Worm (Caenorhabditis elegans) whole organism, L1 larva: ENCODE measurements around the gene zig-11.

Source experiments
- C04F5.9 ChIP-seq: sonication (generic microtip); optimal IDR thresholded peaks from 2 replicates; lab custom pipeline; 2016; ENCODE audit warnings: missing genetic modification characterization, missing compliant biosample characterization
- C34B4.2 ChIP-seq: sonication (generic microtip); optimal IDR thresholded peaks from 2 replicates; lab custom pipeline; 2017; ENCODE audit warnings: mild to moderate bottlenecking, missing genetic modification characterization, missing compliant biosample characterization
- F16B12.6 ChIP-seq: fragments of 150-350 bp; optimal IDR thresholded peaks from 2 replicates; lab custom pipeline; 2014; ENCODE audit warnings: missing biosample characterization, missing genetic modification characterization
- alr-1 ChIP-seq: fragments of 200-800 bp; sonication (Bioruptor generic); optimal IDR thresholded peaks from 2 replicates; lab custom pipeline; 2018; ENCODE audit warnings: borderline replicate concordance, mild to moderate bottlenecking, missing genetic modification characterization, missing compliant biosample characterization
- aly-2 ChIP-seq: fragments of 150-350 bp; optimal IDR thresholded peaks from 2 replicates; lab custom pipeline; 2014; ENCODE audit warnings: missing biosample characterization, missing genetic modification characterization
- ama-1 ChIP-seq: fragments of 150-350 bp; optimal IDR thresholded peaks from 2 replicates; lab custom pipeline; 2014
- ceh-88 ChIP-seq: fragments of 200-800 bp; sonication (Bioruptor generic); IDR thresholded peaks from 2 replicates; pipeline ENCODE4 v1.3.6; 2022; ENCODE audit warnings: missing genetic modification characterization, missing compliant biosample characterization
- ceh-90 ChIP-seq: sonication (generic microtip); optimal IDR thresholded peaks from 2 replicates; lab custom pipeline; 2016; ENCODE audit warnings: missing genetic modification characterization, missing compliant biosample characterization
- dpl-1 ChIP-seq, 3 experiments: fragments of 150-350 bp in 2 of 3; sonication (generic microtip) in 1 of 3; optimal IDR thresholded peaks; 2 replicates each; lab custom pipeline; 2014 to 2017; ENCODE audit warnings: missing biosample characterization in 3 of 3, missing genetic modification characterization in 3 of 3, missing genetic modification reagents in 3 of 3
- efl-1 ChIP-seq, 4 experiments: fragments of 150-350 bp; optimal IDR thresholded peaks in 3 of 4; peaks in 1 of 4; 1 replicate in 1 of 4; 2 replicates in 3 of 4; lab custom pipeline; 2014; ENCODE audit warnings: missing biosample characterization in 2 of 4, missing genetic modification characterization in 2 of 4, missing genetic modification reagents in 2 of 4
- efl-3 ChIP-seq: fragments of 200-800 bp; sonication (Bioruptor generic); optimal IDR thresholded peaks from 2 replicates; lab custom pipeline; 2018; ENCODE audit warnings: mild to moderate bottlenecking, missing genetic modification characterization, missing compliant biosample characterization
- egl-13 ChIP-seq: sonication (generic microtip); optimal IDR thresholded peaks from 2 replicates; lab custom pipeline; 2016; ENCODE audit warnings: missing genotype, missing genetic modification reagents, missing genetic modification characterization, missing compliant biosample characterization
- egl-27 ChIP-seq, 2 experiments: fragments of 150-350 bp in 1 of 2; sonication (generic microtip); optimal IDR thresholded peaks; 3 replicates each; lab custom pipeline; 2017 to 2018; ENCODE audit warnings: missing biosample characterization in 2 of 2, missing genetic modification characterization in 2 of 2, missing genetic modification reagents in 2 of 2
- elt-2 ChIP-seq: sonication (generic microtip); optimal IDR thresholded peaks from 2 replicates; lab custom pipeline; 2016; ENCODE audit warnings: missing genetic modification characterization, mild to moderate bottlenecking, inconsistent platforms, missing compliant biosample characterization, missing genetic modification reagents
- elt-3 ChIP-seq, 6 experiments: fragments of 150-350 bp in 1 of 6; sonication (generic microtip); optimal IDR thresholded peaks; 2 replicates each; lab custom pipeline; 2017 to 2018; ENCODE audit warnings: missing biosample characterization in 6 of 6, missing genetic modification characterization in 6 of 6, inconsistent platforms in 1 of 6
- fkh-4 ChIP-seq: sonication (generic microtip); optimal IDR thresholded peaks from 2 replicates; lab custom pipeline; 2016; ENCODE audit warnings: missing compliant biosample characterization, missing genetic modification characterization, borderline replicate concordance
- fkh-8 ChIP-seq: sonication (generic microtip); optimal IDR thresholded peaks from 2 replicates; lab custom pipeline; 2016; ENCODE audit warnings: mild to moderate bottlenecking, missing genetic modification characterization, missing compliant biosample characterization
- grh-1 ChIP-seq: fragments of 200-800 bp; sonication (Bioruptor generic); IDR thresholded peaks from 2 replicates; pipeline ENCODE4 v1.3.6; 2022; ENCODE audit warnings: missing genetic modification reagents, missing genetic modification characterization, missing compliant biosample characterization
- hlh-17 ChIP-seq: fragments of 200-800 bp; sonication (Bioruptor generic); optimal IDR thresholded peaks from 2 replicates; lab custom pipeline; 2018; ENCODE audit warnings: missing genetic modification characterization, mild to moderate bottlenecking, missing compliant biosample characterization, moderate library complexity, borderline replicate concordance
- hlh-4 ChIP-seq: sonication (generic microtip); optimal IDR thresholded peaks from 2 replicates; lab custom pipeline; 2016; ENCODE audit warnings: mild to moderate bottlenecking, missing genetic modification characterization, missing compliant biosample characterization
- hpl-2 ChIP-seq: fragments of 150-350 bp; optimal IDR thresholded peaks from 2 replicates; lab custom pipeline; 2014; ENCODE audit warnings: missing biosample characterization, missing genetic modification reagents, missing genetic modification characterization
- isw-1 ChIP-seq: fragments of 200-800 bp; sonication (Bioruptor generic); IDR thresholded peaks from 2 replicates; pipeline ENCODE4 v1.3.6; 2022; ENCODE audit warnings: missing genetic modification characterization, missing compliant biosample characterization
- jun-1 ChIP-seq: fragments of 150-350 bp; optimal IDR thresholded peaks from 2 replicates; lab custom pipeline; 2014; ENCODE audit warnings: missing biosample characterization, missing genetic modification reagents, missing genetic modification characterization
- lin-13 ChIP-seq: fragments of 150-350 bp; optimal IDR thresholded peaks from 2 replicates; lab custom pipeline; 2014; ENCODE audit warnings: missing biosample characterization, missing genetic modification reagents, missing genetic modification characterization
- lin-14 ChIP-seq: fragments of 200-800 bp; sonication (Bioruptor generic); optimal IDR thresholded peaks from 2 replicates; lab custom pipeline; 2018; ENCODE audit warnings: mild to moderate bottlenecking, missing genetic modification characterization, moderate library complexity, missing compliant biosample characterization
- lsy-2 ChIP-seq, 2 experiments: fragments of 150-350 bp; optimal IDR thresholded peaks; 2 replicates each; lab custom pipeline; 2014; ENCODE audit warnings: missing biosample characterization in 2 of 2, missing genetic modification characterization in 2 of 2
- mab-9 ChIP-seq: fragments of 200-800 bp; sonication (Bioruptor generic); IDR thresholded peaks from 2 replicates; pipeline ENCODE4 v1.3.6; 2022; ENCODE audit warnings: missing genetic modification reagents, missing genetic modification characterization, missing compliant biosample characterization
- nhr-19 ChIP-seq: fragments of 200-800 bp; sonication (Bioruptor generic); conservative IDR thresholded peaks from 2 replicates; pipeline ENCODE4 v1.3.6; 2022; ENCODE audit warnings: missing genetic modification characterization, missing compliant biosample characterization
- nhr-237 ChIP-seq: fragments of 150-350 bp; optimal IDR thresholded peaks from 2 replicates; lab custom pipeline; 2014; ENCODE audit warnings: missing biosample characterization, missing genetic modification characterization
- nhr-28 ChIP-seq: fragments of 150-350 bp; optimal IDR thresholded peaks from 2 replicates; lab custom pipeline; 2014; ENCODE audit warnings: missing biosample characterization, missing genetic modification characterization
- nhr-47 ChIP-seq: sonication (generic microtip); optimal IDR thresholded peaks from 2 replicates; lab custom pipeline; 2016; ENCODE audit warnings: mild to moderate bottlenecking, missing genetic modification characterization, moderate library complexity, missing compliant biosample characterization
- nhr-71 ChIP-seq: sonication (generic microtip); optimal IDR thresholded peaks from 2 replicates; lab custom pipeline; 2016; ENCODE audit warnings: mild to moderate bottlenecking, missing genetic modification characterization, moderate library complexity, missing compliant biosample characterization
- nhr-76 ChIP-seq: sonication (generic microtip); optimal IDR thresholded peaks from 2 replicates; lab custom pipeline; 2017; ENCODE audit warnings: missing biosample characterization, missing genetic modification characterization
- nhr-77 ChIP-seq: fragments of 150-350 bp; optimal IDR thresholded peaks from 2 replicates; lab custom pipeline; 2014; ENCODE audit warnings: missing biosample characterization, missing genetic modification characterization
- nhr-84 ChIP-seq: sonication (generic microtip); optimal IDR thresholded peaks from 2 replicates; lab custom pipeline; 2017; ENCODE audit warnings: missing biosample characterization, missing genetic modification characterization
- nhr-85 ChIP-seq: sonication (generic microtip); peaks from one replicate; lab custom pipeline; 2016; ENCODE audit warnings: missing genetic modification characterization, inconsistent platforms, missing compliant biosample characterization
- pag-3 ChIP-seq: sonication (generic microtip); optimal IDR thresholded peaks from 2 replicates; lab custom pipeline; 2017; ENCODE audit warnings: missing genetic modification characterization, mild to moderate bottlenecking, missing compliant biosample characterization, antibody characterized with exemption, borderline replicate concordance; ENCODE audit not compliant: insufficient read depth
- pax-3 ChIP-seq: fragments of 200-800 bp; sonication (Bioruptor generic); optimal IDR thresholded peaks from 2 replicates; lab custom pipeline; 2018; ENCODE audit warnings: mild to moderate bottlenecking, missing genetic modification characterization, moderate library complexity, missing compliant biosample characterization
- pqm-1 ChIP-seq: sonication (generic microtip); optimal IDR thresholded peaks from 3 replicates; lab custom pipeline; 2017; ENCODE audit warnings: missing biosample characterization, missing genetic modification characterization
- rnt-1 ChIP-seq: sonication (generic microtip); optimal IDR thresholded peaks from 2 replicates; lab custom pipeline; 2016; ENCODE audit warnings: mild to moderate bottlenecking, missing genetic modification characterization, moderate library complexity, missing compliant biosample characterization
- snpc-4 ChIP-seq: fragments of 150-350 bp; optimal IDR thresholded peaks from 2 replicates; lab custom pipeline; 2014; ENCODE audit warnings: missing biosample characterization, missing genetic modification characterization
- sptf-1 ChIP-seq: fragments of 150-350 bp; optimal IDR thresholded peaks from 2 replicates; lab custom pipeline; 2014; ENCODE audit warnings: missing biosample characterization, missing genetic modification characterization
- sup-37 ChIP-seq: fragments of 200-800 bp; sonication (Bioruptor generic); optimal IDR thresholded peaks from 2 replicates; lab custom pipeline; 2018; ENCODE audit warnings: mild to moderate bottlenecking, missing genetic modification characterization, missing compliant biosample characterization
- tbx-2 ChIP-seq: sonication (generic microtip); optimal IDR thresholded peaks from 2 replicates; lab custom pipeline; 2016; ENCODE audit warnings: missing genetic modification characterization, missing compliant biosample characterization
- tlp-1 ChIP-seq: fragments of 150-350 bp; optimal IDR thresholded peaks from 2 replicates; lab custom pipeline; 2014; ENCODE audit warnings: missing biosample characterization, missing genetic modification characterization
- unc-62 ChIP-seq: fragments of 150-350 bp; optimal IDR thresholded peaks from 2 replicates; lab custom pipeline; 2014; ENCODE audit warnings: missing biosample characterization, missing genetic modification reagents, missing genetic modification characterization
- unc-86 ChIP-seq: sonication (generic microtip); optimal IDR thresholded peaks from 2 replicates; lab custom pipeline; 2016; ENCODE audit warnings: missing genetic modification characterization, missing compliant biosample characterization
- xbp-1 ChIP-seq: sonication (generic microtip); optimal IDR thresholded peaks from 2 replicates; lab custom pipeline; 2016; ENCODE audit warnings: missing genetic modification characterization, missing compliant biosample characterization
- zip-4 ChIP-seq: fragments of 200-800 bp; sonication (Bioruptor generic); optimal IDR thresholded peaks from 2 replicates; lab custom pipeline; 2018; ENCODE audit warnings: mild to moderate bottlenecking, missing genetic modification characterization, moderate library complexity, missing compliant biosample characterization
- ztf-11 ChIP-seq, 2 experiments: sonication (generic microtip); optimal IDR thresholded peaks; 2 replicates each; lab custom pipeline; 2016 to 2017; ENCODE audit warnings: missing genetic modification characterization in 2 of 2, missing biosample characterization in 1 of 2, missing compliant biosample characterization in 1 of 2
- ztf-4 ChIP-seq: fragments of 150-350 bp; optimal IDR thresholded peaks from 2 replicates; lab custom pipeline; 2014; ENCODE audit warnings: missing biosample characterization, missing genetic modification characterization

The zig-11 gene

ce11 chrV:1868596-1869263 is 24.0 kb downstream of the zig-11 start, which contains the start of gene knl-3 (continued):
- TF ChIP-seq egl-27 (tag; optimal IDR thresholded peaks at IDR 0.05; lab: Kevin White, UChicago) (no peak), lin-14 (peak; percentile 96), ceh-88 (GFP tag; lab: Robert Waterston, UW) (peak; percentile 52), nhr-84 (tag; lab: Kevin White, UChicago) (no peak), tbx-2 (tag; lab: Kevin White, UChicago) (peak; percentile 90), nhr-71 (tag; lab: Kevin White, UChicago) (peak; percentile 92), rnt-1 (tag; lab: Kevin White, UChicago) (peak; percentile 95), xbp-1 (tag; lab: Kevin White, UChicago) (peak; percentile 86), efl-3 (GFP tag; lab: Kevin White, UChicago) (no peak), isw-1 (peak; percentile 85), ztf-4 (tag; lab: Kevin White, UChicago) (peak; percentile 54), tlp-1 (tag; lab: Kevin White, UChicago) (no peak), egl-13 (tag; lab: Kevin White, UChicago) (peak; percentile 77), ceh-90 (tag; lab: Kevin White, UChicago) (peak; percentile 40), elt-2 (peak; percentile 58), hpl-2 (GFP tag; lab: Kevin White, UChicago) (no peak), aly-2 (tag; lab: Kevin White, UChicago) (peak; percentile 81), sup-37 (GFP tag; lab: Kevin White, UChicago) (peak; percentile 54), hlh-17 (GFP tag; lab: Kevin White, UChicago) (no peak), unc-62 (GFP tag; lab: Kevin White, UChicago) (no peak), C04F5.9 (tag; lab: Kevin White, UChicago) (peak; percentile 17), mab-9 (GFP tag; lab: Robert Waterston, UW) (peak; percentile 82), lsy-2 (tag; optimal IDR thresholded peaks at IDR 0.05; lab: Kevin White, UChicago) (peak; percentile 91), sptf-1 (tag; lab: Kevin White, UChicago) (no peak), lin-13 (GFP tag; lab: Kevin White, UChicago) (peak; percentile 78), F16B12.6 (tag; lab: Kevin White, UChicago) (peak; percentile 65), unc-86 (tag; lab: Kevin White, UChicago) (peak; percentile 84), dpl-1 (GFP tag; optimal IDR thresholded peaks at IDR 0.05; lab: Kevin White, UChicago) (peak; percentile 97 to 98 (median 98)), hlh-4 (tag; lab: Kevin White, UChicago) (no peak), snpc-4 (peak; percentile 76), jun-1 (peak; percentile 74), ama-1 (lab: Kevin White, UChicago) (no peak), zip-4 (GFP tag; lab: Kevin White, UChicago) (peak; percentile 64), nhr-19 (peak; percentile 91), efl-1 (optimal IDR thresholded peaks at IDR 0.05; lab: Kevin White, UChicago) (peak; percentile 92 to 97), efl-1 (GFP tag; optimal IDR thresholded peaks at IDR 0.05 in 1 of 2; lab: Kevin White, UChicago) (peak; percentile 97 to 100), alr-1 (tag; lab: Kevin White, UChicago) (no peak), grh-1 (GFP tag; lab: Robert Waterston, UW) (peak; percentile 88), fkh-4 (peak; percentile 40), nhr-28 (tag; lab: Kevin White, UChicago) (no peak), pax-3 (tag; lab: Kevin White, UChicago) (peak; percentile 83), nhr-47 (tag; lab: Kevin White, UChicago) (peak; percentile 93), fkh-8 (tag; lab: Kevin White, UChicago) (peak; percentile 85), ztf-11 (tag; optimal IDR thresholded peaks at IDR 0.05; lab: Kevin White, UChicago) (peak in 1 of 2 experiments; percentile 70), nhr-76 (tag; lab: Kevin White, UChicago) (peak; percentile 72), C34B4.2 (no peak), nhr-237 (peak; percentile 42), pag-3 (tag; lab: Kevin White, UChicago) (no peak), elt-3 (tag; optimal IDR thresholded peaks at IDR 0.05; lab: Kevin White, UChicago) (peak in 2 of 6 experiments; percentile 70 to 86), nhr-85 (tag; lab: Kevin White, UChicago) (peak; percentile 92), pqm-1 (tag; lab: Kevin White, UChicago) (no peak), nhr-77 (tag; lab: Kevin White, UChicago) (peak; percentile 76)
